Worm (Caenorhabditis elegans) whole organism, late embryonic: ENCODE data around the gene flp-21.

Experiments used
- ceh-6 ChIP-seq: fragments of 200-800 bp; sonication (Bioruptor generic); optimal IDR thresholded peaks from 2 replicates; lab custom pipeline; 2018; ENCODE audit warnings: mild to moderate bottlenecking, missing genetic modification characterization, missing compliant biosample characterization
- nfya-1 ChIP-seq: sonication (generic microtip); optimal IDR thresholded peaks from 2 replicates; lab custom pipeline; 2017; ENCODE audit warnings: missing genetic modification characterization, mild to moderate bottlenecking, missing compliant biosample characterization, antibody characterized with exemption, moderate library complexity
- pha-4 ChIP-seq: fragments of 150-350 bp; optimal IDR thresholded peaks from 2 replicates; lab custom pipeline; 2018; ENCODE audit warnings: missing biosample characterization, missing genetic modification reagents, missing genetic modification characterization
- unc-86 ChIP-seq: sonication (generic microtip); optimal IDR thresholded peaks from 2 replicates; lab custom pipeline; 2016; ENCODE audit warnings: missing genetic modification characterization, missing compliant biosample characterization

ce11 chrV:7804801-7805163, 11.6 kb downstream of the flp-21 start, which contains the start of gene xpo-1:
- TF ChIP-seq unc-86 (tag; lab: Kevin White, UChicago) (no peak), ceh-6 (GFP tag; lab: Kevin White, UChicago) (no peak), nfya-1 (tag; lab: Kevin White, UChicago) (no peak), pha-4 (tag; lab: Kevin White, UChicago) (no peak)
